Worm (Caenorhabditis elegans) whole organism, mixed stage, embryonic: ENCODE measurements around the gene tni-1.

Experiments
- M03D4.4 ChIP-seq: sonication (generic microtip); optimal IDR thresholded peaks from 2 replicates; lab custom pipeline; 2017; ENCODE audit warnings: mild to moderate bottlenecking, missing genetic modification characterization, missing compliant biosample characterization
- bed-3 ChIP-seq: fragments of 200-800 bp; sonication (Bioruptor generic); optimal IDR thresholded peaks from 3 replicates; lab custom pipeline; 2018; ENCODE audit warnings: mild to moderate bottlenecking, missing genetic modification characterization, moderate library complexity, missing compliant biosample characterization
- blmp-1 ChIP-seq: fragments of 150-350 bp; optimal IDR thresholded peaks from 2 replicates; lab custom pipeline; 2014; ENCODE audit warnings: missing biosample characterization, missing genetic modification characterization
- ceh-39 ChIP-seq: fragments of 150-350 bp; optimal IDR thresholded peaks from 2 replicates; lab custom pipeline; 2014; ENCODE audit warnings: missing biosample characterization, missing genetic modification characterization
- ceh-43 ChIP-seq: fragments of 200-800 bp; sonication (Bioruptor generic); optimal IDR thresholded peaks from 2 replicates; lab custom pipeline; 2018; ENCODE audit warnings: mild to moderate bottlenecking, missing genetic modification characterization, moderate library complexity, missing compliant biosample characterization
- ceh-83 ChIP-seq: fragments of 200-800 bp; sonication (Bioruptor generic); optimal IDR thresholded peaks from 2 replicates; lab custom pipeline; 2018; ENCODE audit warnings: mild to moderate bottlenecking, missing genetic modification characterization, missing compliant biosample characterization
- ces-1 ChIP-seq: fragments of 150-350 bp; optimal IDR thresholded peaks from 2 replicates; lab custom pipeline; 2014; ENCODE audit warnings: missing biosample characterization, missing genetic modification reagents, missing genetic modification characterization
- cnd-1 ChIP-seq: fragments of 200-800 bp; sonication (Bioruptor generic); optimal IDR thresholded peaks from 2 replicates; lab custom pipeline; 2018; ENCODE audit warnings: mild to moderate bottlenecking, missing genetic modification characterization, missing compliant biosample characterization
- drap-1 ChIP-seq: fragments of 200-800 bp; sonication (Bioruptor generic); optimal IDR thresholded peaks from 3 replicates; lab custom pipeline; 2018; ENCODE audit warnings: mild to moderate bottlenecking, missing genetic modification characterization, missing compliant biosample characterization
- elt-1 ChIP-seq: sonication (generic microtip); optimal IDR thresholded peaks from 2 replicates; lab custom pipeline; 2017; ENCODE audit warnings: missing genetic modification characterization, mild to moderate bottlenecking, missing compliant biosample characterization, antibody characterized with exemption, moderate library complexity, borderline replicate concordance; ENCODE audit not compliant: insufficient read depth
- elt-3 ChIP-seq: fragments of 150-350 bp; optimal IDR thresholded peaks from 2 replicates; lab custom pipeline; 2014; ENCODE audit warnings: missing biosample characterization, missing genetic modification characterization
- flh-1 ChIP-seq: fragments of 200-800 bp; sonication (Bioruptor generic); optimal IDR thresholded peaks from 2 replicates; lab custom pipeline; 2018; ENCODE audit warnings: mild to moderate bottlenecking, missing genetic modification characterization, moderate library complexity, missing compliant biosample characterization
- ham-2 ChIP-seq: fragments of 200-800 bp; sonication (Bioruptor generic); optimal IDR thresholded peaks from 2 replicates; lab custom pipeline; 2018; ENCODE audit warnings: mild to moderate bottlenecking, missing genetic modification characterization, missing compliant biosample characterization
- hlh-1 ChIP-seq: fragments of 150-350 bp; optimal IDR thresholded peaks from 2 replicates; lab custom pipeline; 2014; ENCODE audit warnings: missing biosample characterization, missing genetic modification reagents, missing genetic modification characterization
- lin-13 ChIP-seq: fragments of 150-350 bp; optimal IDR thresholded peaks from 2 replicates; lab custom pipeline; 2014; ENCODE audit warnings: missing biosample characterization, missing genetic modification characterization
- lin-32 ChIP-seq: fragments of 200-800 bp; sonication (Bioruptor generic); optimal IDR thresholded peaks from 2 replicates; lab custom pipeline; 2018; ENCODE audit warnings: mild to moderate bottlenecking, missing genetic modification characterization, missing compliant biosample characterization
- lsy-2 ChIP-seq: fragments of 150-350 bp; optimal IDR thresholded peaks from 2 replicates; lab custom pipeline; 2014; ENCODE audit warnings: missing biosample characterization, missing genetic modification characterization
- mab-5 ChIP-seq: fragments of 150-350 bp; optimal IDR thresholded peaks from 2 replicates; lab custom pipeline; 2014; ENCODE audit warnings: missing biosample characterization, missing genetic modification characterization
- mep-1 ChIP-seq: fragments of 150-350 bp; optimal IDR thresholded peaks from 2 replicates; lab custom pipeline; 2017; ENCODE audit warnings: missing biosample characterization, missing genetic modification reagents, missing genetic modification characterization, inconsistent platforms
- mls-2 ChIP-seq: sonication (generic microtip); optimal IDR thresholded peaks from 2 replicates; lab custom pipeline; 2016; ENCODE audit warnings: mild to moderate bottlenecking, missing genetic modification characterization, moderate library complexity, missing compliant biosample characterization
- nhr-12 ChIP-seq: fragments of 150-350 bp; optimal IDR thresholded peaks from 2 replicates; lab custom pipeline; 2014; ENCODE audit warnings: missing biosample characterization, missing genetic modification characterization
- nhr-2 ChIP-seq: fragments of 150-350 bp; optimal IDR thresholded peaks from 2 replicates; lab custom pipeline; 2014; ENCODE audit warnings: missing biosample characterization, missing genetic modification characterization
- nhr-237 ChIP-seq: fragments of 150-350 bp; optimal IDR thresholded peaks from 2 replicates; lab custom pipeline; 2014; ENCODE audit warnings: missing biosample characterization, missing genetic modification characterization
- nhr-28 ChIP-seq: fragments of 150-350 bp; optimal IDR thresholded peaks from 2 replicates; lab custom pipeline; 2014; ENCODE audit warnings: missing biosample characterization, missing genetic modification characterization
- nhr-76 ChIP-seq: sonication (generic microtip); optimal IDR thresholded peaks from 2 replicates; lab custom pipeline; 2017; ENCODE audit warnings: missing biosample characterization, missing genetic modification characterization
- pha-4 ChIP-seq: fragments of 150-350 bp; optimal IDR thresholded peaks from 2 replicates; lab custom pipeline; 2018; ENCODE audit warnings: missing biosample characterization, missing genetic modification reagents, missing genetic modification characterization
- sem-2 ChIP-seq: fragments of 200-800 bp; sonication (Bioruptor generic); optimal IDR thresholded peaks from 2 replicates; lab custom pipeline; 2018; ENCODE audit warnings: mild to moderate bottlenecking, missing genetic modification characterization, missing compliant biosample characterization
- snpc-4 ChIP-seq: fragments of 150-350 bp; optimal IDR thresholded peaks from 2 replicates; lab custom pipeline; 2014; ENCODE audit warnings: missing biosample characterization, missing genetic modification characterization
- sptf-1 ChIP-seq: sonication (generic microtip); optimal IDR thresholded peaks from 2 replicates; lab custom pipeline; 2017; ENCODE audit warnings: mild to moderate bottlenecking, missing genetic modification characterization, moderate library complexity, missing compliant biosample characterization
- tbx-8 ChIP-seq: fragments of 200-800 bp; sonication (Bioruptor generic); optimal IDR thresholded peaks from 2 replicates; lab custom pipeline; 2018; ENCODE audit warnings: mild to moderate bottlenecking, missing genetic modification characterization, moderate library complexity, missing compliant biosample characterization
- unc-120 ChIP-seq: sonication (generic microtip); optimal IDR thresholded peaks from 2 replicates; lab custom pipeline; 2017; ENCODE audit warnings: missing genetic modification characterization, missing compliant biosample characterization; ENCODE audit not compliant: poor library complexity, severe bottlenecking
- unc-39 ChIP-seq: fragments of 150-350 bp; optimal IDR thresholded peaks from 2 replicates; lab custom pipeline; 2014; ENCODE audit warnings: missing biosample characterization, missing genetic modification characterization
- unc-62 ChIP-seq: fragments of 150-350 bp; optimal IDR thresholded peaks from 2 replicates; lab custom pipeline; 2014; ENCODE audit warnings: missing biosample characterization, missing genetic modification reagents, missing genetic modification characterization
- zip-8 ChIP-seq: fragments of 150-350 bp; optimal IDR thresholded peaks from 2 replicates; lab custom pipeline; 2014; ENCODE audit warnings: missing biosample characterization, missing genetic modification characterization
- ztf-11 ChIP-seq: fragments of 150-350 bp; optimal IDR thresholded peaks from 2 replicates; lab custom pipeline; 2014; ENCODE audit warnings: missing biosample characterization, missing genetic modification characterization

tni-1 gene

DNA sequence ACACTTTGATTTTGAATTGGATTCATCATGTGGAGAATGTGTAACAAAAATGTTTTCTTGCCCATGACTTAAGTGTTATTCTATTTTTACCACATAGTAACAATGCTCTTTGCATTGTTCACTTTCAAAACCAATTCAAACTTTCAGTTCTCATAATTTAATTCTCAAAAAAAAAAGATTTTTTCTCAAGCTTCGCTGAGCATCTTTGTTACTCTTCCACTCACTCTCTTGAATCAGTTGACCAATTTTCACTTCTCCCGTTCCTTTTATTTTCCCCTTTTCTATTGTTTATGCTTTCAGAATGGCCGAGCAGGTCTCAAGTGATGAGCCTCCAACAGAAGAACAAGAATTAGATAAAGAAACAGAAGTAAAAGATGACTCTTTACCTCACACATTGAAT, 31.1 kb downstream of the tni-1 start, which contains the start of gene oct-2:
TSS of gene oct-2 (plus strand) at position 301 of the 400 bp plus-strand sequence.
- TF ChIP-seq nhr-237 (tag; lab: Kevin White, UChicago) (no peak), ztf-11 (tag; lab: Kevin White, UChicago) (no peak), flh-1 (GFP tag; lab: Kevin White, UChicago) (no peak), nhr-76 (tag; lab: Kevin White, UChicago) (no peak), unc-39 (no peak), pha-4 (tag; lab: Kevin White, UChicago) (no peak), sem-2 (GFP tag; lab: Kevin White, UChicago) (no peak), zip-8 (no peak), nhr-2 (tag; lab: Kevin White, UChicago) (no peak), cnd-1 (no peak), ceh-43 (GFP tag; lab: Kevin White, UChicago) (no peak), ham-2 (GFP tag; lab: Kevin White, UChicago) (no peak), elt-1 (no peak), lin-13 (tag; lab: Kevin White, UChicago) (no peak), unc-62 (GFP tag; lab: Kevin White, UChicago) (no peak), bed-3 (GFP tag; lab: Kevin White, UChicago) (no peak), nhr-28 (tag; lab: Kevin White, UChicago) (no peak)
- TF ChIP-seq, all 35 proteins: peak for 0

DNA sequence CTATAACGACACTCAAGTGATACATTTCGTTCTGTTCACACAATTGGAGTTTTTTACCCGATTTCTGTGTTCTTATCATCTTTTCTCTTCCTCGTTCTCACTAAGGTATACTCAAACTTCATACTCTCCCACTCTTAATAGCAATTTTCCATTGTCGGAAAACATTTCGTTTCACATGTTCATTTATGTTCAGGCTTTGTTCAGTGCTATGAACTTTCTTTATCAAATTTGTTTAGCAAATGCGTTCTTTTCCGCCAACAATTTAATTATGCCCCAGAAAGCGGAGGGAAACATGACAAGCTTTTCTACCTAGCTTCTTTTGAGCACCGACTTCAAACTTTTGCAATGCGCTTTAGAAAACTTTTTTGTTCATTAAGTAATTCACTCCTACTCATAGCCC, 31.8 kb downstream of the tni-1 start:
- TF ChIP-seq ces-1 = peak; percentile 89
- no peak for TF ChIP-seq ceh-39 (tag; lab: Kevin White, UChicago)

DNA sequence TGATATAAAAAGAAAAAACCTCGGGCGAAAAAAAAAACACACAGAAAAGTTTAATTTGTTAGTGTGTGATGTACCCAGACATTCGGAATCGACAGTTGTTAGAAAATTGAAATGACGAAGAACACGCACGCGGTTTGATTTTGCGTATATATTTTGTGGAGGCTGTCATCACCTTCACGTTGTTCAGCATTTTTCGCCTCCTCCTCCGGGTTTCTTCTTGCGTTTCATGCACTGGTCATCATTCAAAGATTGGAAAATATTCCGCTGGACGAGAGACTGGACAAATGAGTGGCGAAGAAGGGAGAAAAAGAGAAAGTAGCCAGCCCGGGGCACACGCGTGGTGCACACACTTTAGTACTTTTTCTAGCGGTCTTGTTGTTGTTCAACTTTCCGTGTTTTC, 32.4 kb downstream of the tni-1 start:
- TF ChIP-seq unc-62 (GFP tag; lab: Kevin White, UChicago) = peak; percentile 21
- TF ChIP-seq hlh-1 (tag; lab: Kevin White, UChicago) = peak; percentile 61
- no peak for TF ChIP-seq mls-2
- no peak for TF ChIP-seq ceh-83 (GFP tag; lab: Kevin White, UChicago)

DNA sequence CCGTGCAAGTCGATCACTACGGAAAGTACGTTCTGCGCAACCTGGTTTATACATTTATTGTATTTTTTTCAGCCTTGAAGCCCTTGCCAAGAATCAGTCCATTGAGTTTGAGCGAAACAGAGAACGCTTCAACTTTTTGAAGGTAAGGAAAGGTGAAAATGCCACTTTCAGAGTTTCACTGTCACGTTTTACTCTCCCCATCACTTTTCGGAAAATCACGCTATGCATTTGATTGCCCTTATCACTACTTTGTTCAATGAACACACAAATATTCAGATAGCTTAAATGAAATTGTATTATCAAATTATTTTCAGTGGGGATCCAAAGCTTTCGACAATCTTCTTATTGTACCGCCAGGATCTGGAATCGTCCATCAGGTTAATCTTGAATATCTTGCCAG, 36.8 kb downstream of the tni-1 start:
- TF ChIP-seq drap-1 (GFP tag; lab: Kevin White, UChicago) = no peak
- TF ChIP-seq ces-1 = no peak
- no peak for TF ChIP-seq flh-1 (GFP tag; lab: Kevin White, UChicago)
- TF ChIP-seq nhr-237 (tag; lab: Kevin White, UChicago) = no peak
- no peak for TF ChIP-seq nhr-2 (tag; lab: Kevin White, UChicago)
- no peak for TF ChIP-seq sptf-1 (tag; lab: Kevin White, UChicago)
- no peak for TF ChIP-seq lsy-2 (tag; lab: Kevin White, UChicago)
- no peak for TF ChIP-seq lin-32 (GFP tag; lab: Kevin White, UChicago)
- no peak for TF ChIP-seq mab-5 (tag; lab: Kevin White, UChicago)
- no peak for TF ChIP-seq nhr-28 (tag; lab: Kevin White, UChicago)
- no peak for TF ChIP-seq zip-8
- no peak for TF ChIP-seq ceh-39 (tag; lab: Kevin White, UChicago)
- TF ChIP-seq pha-4 (tag; lab: Kevin White, UChicago) = no peak
- TF ChIP-seq unc-39 = no peak
- TF ChIP-seq elt-3 (tag; lab: Kevin White, UChicago) = no peak
- TF ChIP-seq elt-1 = no peak
- no peak for TF ChIP-seq mls-2
- TF ChIP-seq, all 35 proteins: peak for 0

DNA sequence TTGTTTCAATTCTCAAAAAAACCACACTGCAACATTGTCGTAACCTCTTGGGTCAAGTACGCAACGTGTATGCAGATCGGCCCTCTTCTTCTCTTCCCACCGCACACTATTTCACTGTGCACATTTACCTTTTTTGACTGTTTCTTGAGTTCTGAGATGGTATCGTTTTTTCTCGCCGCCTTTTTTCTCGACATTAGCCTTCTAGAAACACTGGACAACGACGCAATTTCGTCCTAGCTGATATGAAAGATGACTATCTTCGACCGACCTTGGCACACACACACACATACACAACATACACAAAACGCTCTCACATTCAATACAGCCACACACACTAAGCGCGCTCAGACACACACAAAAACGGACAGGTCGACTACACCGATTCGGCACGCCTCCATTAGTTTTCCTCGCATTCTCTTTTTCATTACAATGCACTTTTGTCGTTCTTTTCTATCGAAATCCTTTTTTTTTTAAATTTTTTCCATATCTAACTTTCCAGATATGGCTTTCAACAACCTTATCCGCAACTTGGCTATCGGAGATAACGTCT, 37.8 kb downstream of the tni-1 start, which contains the start of gene aco-1:
TSS of gene aco-1 (plus strand) at position 500 of the 550 bp plus-strand sequence.
- TF ChIP-seq blmp-1 (tag; lab: Kevin White, UChicago) (no peak), tbx-8 (GFP tag; lab: Kevin White, UChicago) (no peak), bed-3 (GFP tag; lab: Kevin White, UChicago) (no peak), lin-13 (tag; lab: Kevin White, UChicago) (peak; percentile 24), mep-1 (tag; lab: Kevin White, UChicago) (peak; percentile 21), sem-2 (GFP tag; lab: Kevin White, UChicago) (no peak), cnd-1 (no peak), elt-3 (tag; lab: Kevin White, UChicago) (no peak), unc-39 (no peak), unc-120 (tag; lab: Kevin White, UChicago) (no peak), ceh-83 (GFP tag; lab: Kevin White, UChicago) (no peak), nhr-76 (tag; lab: Kevin White, UChicago) (no peak), ham-2 (GFP tag; lab: Kevin White, UChicago) (peak; percentile 23), sptf-1 (tag; lab: Kevin White, UChicago) (peak; percentile 27), unc-62 (GFP tag; lab: Kevin White, UChicago) (no peak), hlh-1 (tag; lab: Kevin White, UChicago) (no peak), ztf-11 (tag; lab: Kevin White, UChicago) (no peak), nhr-237 (tag; lab: Kevin White, UChicago) (no peak), nhr-2 (tag; lab: Kevin White, UChicago) (peak; percentile 52), mab-5 (tag; lab: Kevin White, UChicago) (no peak), M03D4.4 (peak; percentile 27), ceh-39 (tag; lab: Kevin White, UChicago) (no peak), nhr-12 (tag; lab: Kevin White, UChicago) (peak; percentile 15), snpc-4 (tag; lab: Kevin White, UChicago) (no peak), elt-1 (peak; percentile 71), lsy-2 (tag; lab: Kevin White, UChicago) (no peak), nhr-28 (tag; lab: Kevin White, UChicago) (no peak), mls-2 (peak; percentile 15), ces-1 (no peak), lin-32 (GFP tag; lab: Kevin White, UChicago) (no peak), zip-8 (no peak), pha-4 (tag; lab: Kevin White, UChicago) (no peak), drap-1 (GFP tag; lab: Kevin White, UChicago) (no peak), ceh-43 (GFP tag; lab: Kevin White, UChicago) (no peak), flh-1 (GFP tag; lab: Kevin White, UChicago) (no peak)
- TF ChIP-seq, all 35 proteins: peak for 9
